Worm (Caenorhabditis elegans) whole organism, late embryonic: Measurements from ENCODE around the gene T04A8.18.

Experiments
- C08G9.2 ChIP-seq: sonication (generic microtip); optimal IDR thresholded peaks from 2 replicates; lab custom pipeline; 2016; ENCODE audit warnings: mild to moderate bottlenecking, missing genetic modification characterization, moderate library complexity, missing compliant biosample characterization
- K02D7.2 ChIP-seq: sonication (generic microtip); optimal IDR thresholded peaks from 2 replicates; lab custom pipeline; 2017; ENCODE audit warnings: mild to moderate bottlenecking, missing genetic modification characterization, missing compliant biosample characterization
- T23F11.4 ChIP-seq: fragments of 200-800 bp; sonication (Bioruptor generic); optimal IDR thresholded peaks from 2 replicates; lab custom pipeline; 2018; ENCODE audit warnings: mild to moderate bottlenecking, missing genetic modification characterization, missing compliant biosample characterization
- ceh-18 ChIP-seq: sonication (generic microtip); optimal IDR thresholded peaks from 2 replicates; lab custom pipeline; 2016; ENCODE audit warnings: missing genetic modification characterization, missing compliant biosample characterization
- ceh-19 ChIP-seq: fragments of 200-800 bp; sonication (Bioruptor generic); optimal IDR thresholded peaks from 2 replicates; lab custom pipeline; 2018; ENCODE audit warnings: mild to moderate bottlenecking, missing genetic modification characterization, missing compliant biosample characterization
- ceh-2 ChIP-seq: sonication (generic microtip); optimal IDR thresholded peaks from 2 replicates; lab custom pipeline; 2016; ENCODE audit warnings: missing genotype, missing genetic modification characterization, missing compliant biosample characterization
- ceh-22 ChIP-seq: sonication (generic microtip); optimal IDR thresholded peaks from 2 replicates; lab custom pipeline; 2017; ENCODE audit warnings: missing biosample characterization, missing genetic modification characterization
- ceh-24 ChIP-seq: sonication (generic microtip); optimal IDR thresholded peaks from 2 replicates; lab custom pipeline; 2016; ENCODE audit warnings: mild to moderate bottlenecking, missing genetic modification characterization, missing compliant biosample characterization
- ceh-30 ChIP-seq: fragments of 150-350 bp; optimal IDR thresholded peaks from 2 replicates; lab custom pipeline; 2014; ENCODE audit warnings: missing biosample characterization, missing genetic modification characterization
- ceh-31 ChIP-seq: sonication (generic microtip); optimal IDR thresholded peaks from 2 replicates; lab custom pipeline; 2016; ENCODE audit warnings: missing genetic modification characterization, missing compliant biosample characterization
- ceh-45 ChIP-seq: fragments of 200-800 bp; sonication (Bioruptor generic); IDR thresholded peaks from 2 replicates; pipeline ENCODE4 v1.3.6; 2022; ENCODE audit warnings: missing genetic modification reagents, missing genetic modification characterization, missing compliant biosample characterization
- ceh-6 ChIP-seq: fragments of 200-800 bp; sonication (Bioruptor generic); optimal IDR thresholded peaks from 2 replicates; lab custom pipeline; 2018; ENCODE audit warnings: mild to moderate bottlenecking, missing genetic modification characterization, missing compliant biosample characterization
- ceh-9 ChIP-seq: sonication (generic microtip); optimal IDR thresholded peaks from 2 replicates; lab custom pipeline; 2016; ENCODE audit warnings: mild to moderate bottlenecking, missing genetic modification characterization, inconsistent platforms, missing compliant biosample characterization
- che-1 ChIP-seq: sonication (generic microtip); optimal IDR thresholded peaks from 2 replicates; lab custom pipeline; 2016; ENCODE audit warnings: mild to moderate bottlenecking, missing genetic modification characterization, missing compliant biosample characterization
- elt-2 ChIP-seq: sonication (generic microtip); optimal IDR thresholded peaks from 2 replicates; lab custom pipeline; 2016; ENCODE audit warnings: missing genetic modification reagents, missing genetic modification characterization, missing compliant biosample characterization
- elt-4 ChIP-seq: sonication (generic microtip); optimal IDR thresholded peaks from 2 replicates; lab custom pipeline; 2016; ENCODE audit warnings: missing genetic modification characterization, missing compliant biosample characterization
- ets-4 ChIP-seq: sonication (generic microtip); optimal IDR thresholded peaks from 2 replicates; lab custom pipeline; 2016; ENCODE audit warnings: missing genetic modification characterization, missing compliant biosample characterization
- fkh-10 ChIP-seq: fragments of 150-350 bp; optimal IDR thresholded peaks from 2 replicates; lab custom pipeline; 2014; ENCODE audit warnings: missing biosample characterization, missing genetic modification reagents, missing genetic modification characterization
- fkh-6 ChIP-seq: sonication (generic microtip); optimal IDR thresholded peaks from 2 replicates; lab custom pipeline; 2016; ENCODE audit warnings: missing genetic modification characterization, missing compliant biosample characterization
- hlh-30 ChIP-seq: sonication (generic microtip); optimal IDR thresholded peaks from 2 replicates; lab custom pipeline; 2017; ENCODE audit warnings: antibody characterized with exemption, missing genetic modification characterization, missing compliant biosample characterization; ENCODE audit not compliant: insufficient read depth
- lim-6 ChIP-seq: sonication (generic microtip); optimal IDR thresholded peaks from 2 replicates; lab custom pipeline; 2016; ENCODE audit warnings: missing genetic modification characterization, missing compliant biosample characterization
- mec-3 ChIP-seq: sonication (generic microtip); optimal IDR thresholded peaks from 2 replicates; lab custom pipeline; 2016; ENCODE audit warnings: borderline replicate concordance, missing genetic modification characterization, missing compliant biosample characterization
- nfya-1 ChIP-seq: sonication (generic microtip); optimal IDR thresholded peaks from 2 replicates; lab custom pipeline; 2017; ENCODE audit warnings: missing genetic modification characterization, mild to moderate bottlenecking, missing compliant biosample characterization, antibody characterized with exemption, moderate library complexity
- nhr-11 ChIP-seq: fragments of 150-350 bp; optimal IDR thresholded peaks from 2 replicates; lab custom pipeline; 2014; ENCODE audit warnings: missing biosample characterization, missing genetic modification characterization
- nhr-232 ChIP-seq: sonication (generic microtip); optimal IDR thresholded peaks from 2 replicates; lab custom pipeline; 2016; ENCODE audit warnings: missing genetic modification characterization, missing compliant biosample characterization
- odd-2 ChIP-seq: sonication (generic microtip); optimal IDR thresholded peaks from 2 replicates; lab custom pipeline; 2017; ENCODE audit warnings: antibody characterized with exemption, mild to moderate bottlenecking, missing genetic modification characterization, missing compliant biosample characterization
- pax-1 ChIP-seq: fragments of 150-350 bp; optimal IDR thresholded peaks from 2 replicates; lab custom pipeline; 2014; ENCODE audit warnings: missing biosample characterization, missing genetic modification characterization
- pha-4 ChIP-seq: fragments of 150-350 bp; optimal IDR thresholded peaks from 2 replicates; lab custom pipeline; 2018; ENCODE audit warnings: missing biosample characterization, missing genetic modification reagents, missing genetic modification characterization
- pqm-1 ChIP-seq: sonication (generic microtip); optimal IDR thresholded peaks from 2 replicates; lab custom pipeline; 2016; ENCODE audit warnings: missing genetic modification characterization, missing compliant biosample characterization
- sdc-2 ChIP-seq: sonication (generic microtip); optimal IDR thresholded peaks from 2 replicates; lab custom pipeline; 2016; ENCODE audit warnings: missing genotype, missing genetic modification characterization, missing compliant biosample characterization
- syd-9 ChIP-seq: sonication (generic microtip); optimal IDR thresholded peaks from 2 replicates; lab custom pipeline; 2016; ENCODE audit warnings: mild to moderate bottlenecking, missing genetic modification characterization, moderate library complexity, missing compliant biosample characterization
- tbx-2 ChIP-seq: sonication (generic microtip); optimal IDR thresholded peaks from 2 replicates; lab custom pipeline; 2016; ENCODE audit warnings: missing genetic modification characterization, missing compliant biosample characterization
- ttx-3 ChIP-seq: sonication (generic microtip); optimal IDR thresholded peaks from 2 replicates; lab custom pipeline; 2016; ENCODE audit warnings: missing genetic modification reagents, missing genetic modification characterization, missing compliant biosample characterization
- unc-3 ChIP-seq, 2 experiments: fragments of 200-800 bp in 1 of 2; sonication (Bioruptor generic) in 1 of 2; sonication (generic microtip) in 1 of 2; conservative IDR thresholded peaks in 1 of 2; optimal IDR thresholded peaks in 1 of 2; 2 replicates each; pipeline versions ENCODE4 v1.3.6 to Lab custom; 2016 to 2022; ENCODE audit warnings: missing compliant biosample characterization in 2 of 2, missing genetic modification characterization in 2 of 2, missing genetic modification reagents in 1 of 2
- unc-42 ChIP-seq: sonication (generic microtip); optimal IDR thresholded peaks from 2 replicates; lab custom pipeline; 2016; ENCODE audit warnings: missing genotype, missing genetic modification characterization, missing compliant biosample characterization
- unc-55 ChIP-seq: sonication (generic microtip); optimal IDR thresholded peaks from 2 replicates; lab custom pipeline; 2017; ENCODE audit warnings: missing biosample characterization, missing genetic modification reagents, missing genetic modification characterization
- unc-86 ChIP-seq: sonication (generic microtip); optimal IDR thresholded peaks from 2 replicates; lab custom pipeline; 2016; ENCODE audit warnings: missing genetic modification characterization, missing compliant biosample characterization
- zip-5 ChIP-seq: sonication (generic microtip); optimal IDR thresholded peaks from 2 replicates; lab custom pipeline; 2016; ENCODE audit warnings: missing genetic modification characterization, missing compliant biosample characterization
- ztf-16 ChIP-seq: sonication (generic microtip); optimal IDR thresholded peaks from 2 replicates; lab custom pipeline; 2017; ENCODE audit warnings: missing genetic modification characterization, missing compliant biosample characterization

The T04A8.18 gene

ce11 chrIII:4689595-4689994 lies 19.4 kb upstream of the T04A8.18 start (continued):
- TF ChIP-seq lim-6 (tag; lab: Kevin White, UChicago): no peak
- peak; percentile 40; the same call in 1 of the 2 replicates for TF ChIP-seq unc-3 (GFP tag; conservative IDR thresholded peaks at IDR 0.05; lab: Robert Waterston, UW)
- peak; percentile 61 for TF ChIP-seq unc-3 (tag; optimal IDR thresholded peaks at IDR 0.05; lab: Kevin White, UChicago)
- TF ChIP-seq syd-9 (tag; lab: Kevin White, UChicago): peak; percentile 80
- TF ChIP-seq hlh-30 (tag; lab: Kevin White, UChicago): peak; percentile 69
- no peak for TF ChIP-seq pax-1 (tag; lab: Kevin White, UChicago)
- TF ChIP-seq che-1 (tag; lab: Kevin White, UChicago): peak; percentile 86
- peak; percentile 44 for TF ChIP-seq pqm-1 (tag; lab: Kevin White, UChicago)
- peak; percentile 73 for TF ChIP-seq ceh-19 (GFP tag; lab: Kevin White, UChicago)
- no peak for TF ChIP-seq unc-55
- peak; percentile 59 for TF ChIP-seq unc-86
- TF ChIP-seq elt-2 (tag; lab: Kevin White, UChicago): peak; percentile 83
- peak; percentile 89 for TF ChIP-seq ceh-6 (GFP tag; lab: Kevin White, UChicago)
- no peak for TF ChIP-seq odd-2 (tag; lab: Kevin White, UChicago)
- TF ChIP-seq pha-4 (tag; lab: Kevin White, UChicago): no peak
- TF ChIP-seq ceh-9 (tag; lab: Kevin White, UChicago): peak; percentile 62
- no peak for TF ChIP-seq ceh-22 (tag; lab: Kevin White, UChicago)
- TF ChIP-seq nhr-11 (tag; lab: Kevin White, UChicago): no peak
- TF ChIP-seq elt-4: no peak
- TF ChIP-seq ztf-16 (tag; lab: Kevin White, UChicago): peak; percentile 60
- TF ChIP-seq ceh-2 (tag; lab: Kevin White, UChicago): peak; percentile 34
- TF ChIP-seq tbx-2 (tag; lab: Kevin White, UChicago): peak; percentile 74
- TF ChIP-seq fkh-10 (GFP tag; lab: Kevin White, UChicago): no peak
- TF ChIP-seq fkh-6 (tag; lab: Kevin White, UChicago): peak; percentile 81
- peak; percentile 30 for TF ChIP-seq ceh-31 (tag; lab: Kevin White, UChicago)
- TF ChIP-seq ceh-24 (tag; lab: Kevin White, UChicago): peak; percentile 25
- peak; percentile 62 for TF ChIP-seq C08G9.2 (tag; lab: Kevin White, UChicago)
- TF ChIP-seq ceh-45 (GFP tag; lab: Robert Waterston, UW): peak; percentile 63; the same call in 1 of the 2 replicates
- TF ChIP-seq sdc-2: peak; percentile 62
- TF ChIP-seq zip-5 (tag; lab: Kevin White, UChicago): peak; percentile 35

- no peak for TF ChIP-seq ceh-30 (tag; lab: Kevin White, UChicago)
- no peak for TF ChIP-seq ceh-19 (GFP tag; lab: Kevin White, UChicago)
- TF ChIP-seq nfya-1 (tag; lab: Kevin White, UChicago): peak; percentile 70
- peak; percentile 63 for TF ChIP-seq elt-2 (tag; lab: Kevin White, UChicago)
- no peak for TF ChIP-seq sdc-2
- peak; percentile 14 for TF ChIP-seq ceh-18 (tag; lab: Kevin White, UChicago)
- TF ChIP-seq ets-4 (tag; lab: Kevin White, UChicago): peak; percentile 16
- TF ChIP-seq ceh-31 (tag; lab: Kevin White, UChicago): peak; percentile 23
- TF ChIP-seq tbx-2 (tag; lab: Kevin White, UChicago): peak; percentile 50
- no peak for TF ChIP-seq fkh-6 (tag; lab: Kevin White, UChicago)
- peak; percentile 29 for TF ChIP-seq unc-42 (tag; lab: Kevin White, UChicago)
- peak; percentile 5 for TF ChIP-seq ztf-16 (tag; lab: Kevin White, UChicago)
Observed at ce11 chrIII:4693281-4693680, 15.7 kb upstream of the T04A8.18 start, which contains the start of gene nifk-1. nifk-1 (minus strand) TSS chrIII:4693307.

DNA sequence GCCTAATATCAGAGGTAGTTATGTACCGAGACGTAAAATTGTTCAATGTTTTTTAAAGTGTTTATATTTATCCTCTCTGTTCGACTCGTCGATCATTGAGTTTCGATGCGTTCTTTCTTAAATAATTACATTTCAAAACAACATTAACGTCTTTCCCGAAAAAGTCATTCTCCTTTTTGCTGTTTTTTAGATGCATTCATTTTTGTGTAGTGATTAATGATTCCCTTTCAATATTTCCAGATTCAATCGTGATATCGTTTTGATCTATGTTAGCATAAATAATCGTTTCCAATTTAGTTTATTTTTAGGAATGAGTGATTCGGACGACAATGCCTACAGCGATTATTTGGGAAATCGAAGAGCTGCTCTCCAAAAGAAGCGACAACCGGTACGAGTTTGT lies 15.3 kb upstream of the T04A8.18 start, which contains the start of gene T04A8.8:
Gene T04A8.8 (plus strand): TSS at position 301 of the 400 bp plus-strand sequence.
- no peak for TF ChIP-seq odd-2 (tag; lab: Kevin White, UChicago)
- TF ChIP-seq nhr-232 (tag; lab: Kevin White, UChicago): no peak
- no peak for TF ChIP-seq unc-55
- no peak for TF ChIP-seq nhr-11 (tag; lab: Kevin White, UChicago)
- TF ChIP-seq pha-4 (tag; lab: Kevin White, UChicago): no peak
- no peak for TF ChIP-seq ttx-3
- no peak for TF ChIP-seq fkh-6 (tag; lab: Kevin White, UChicago)
- TF ChIP-seq T23F11.4 (GFP tag; lab: Kevin White, UChicago): no peak
- TF ChIP-seq mec-3 (tag; lab: Kevin White, UChicago): no peak
- TF ChIP-seq elt-4: no peak
- no peak for TF ChIP-seq K02D7.2 (tag; lab: Kevin White, UChicago)
- TF ChIP-seq ceh-31 (tag; lab: Kevin White, UChicago): no peak
